Worm (Caenorhabditis elegans) whole organism, dauer: ENCODE results near the gene irld-20.

Experiments
- unc-62 ChIP-seq: sonication (generic microtip); optimal IDR thresholded peaks from 2 replicates; lab custom pipeline; 2017; ENCODE audit warnings: missing biosample characterization, missing genetic modification reagents, missing genetic modification characterization

irld-20 gene

ce11 chrIII:12750831-12751230 lies at the start of gene irld-20, which contains the start of gene irld-60:
irld-20 (plus strand) TSS chrIII:12751109.
irld-60 (minus strand) TSS chrIII:12750931.
- no peak for TF ChIP-seq unc-62 (GFP tag; lab: Kevin White, UChicago)

- no peak for TF ChIP-seq unc-62 (GFP tag; lab: Kevin White, UChicago)
Observed at ce11 chrIII:12702375-12702774, 48.5 kb upstream of the irld-20 start.

- TF ChIP-seq unc-62 (GFP tag; lab: Kevin White, UChicago): no peak
Observed at ce11 chrIII:12703237-12703636, 47.7 kb upstream of the irld-20 start.

- no peak for TF ChIP-seq unc-62 (GFP tag; lab: Kevin White, UChicago)
Observed at ce11 chrIII:12711217-12711616, 39.7 kb upstream of the irld-20 start, which contains the start of gene hut-1. hut-1 (plus strand) TSS chrIII:12711560.

- no peak for TF ChIP-seq unc-62 (GFP tag; lab: Kevin White, UChicago)
Observed at ce11 chrIII:12711682-12712081, 39.2 kb upstream of the irld-20 start.

- no peak for TF ChIP-seq unc-62 (GFP tag; lab: Kevin White, UChicago)
Observed at ce11 chrIII:12713862-12714261, 37.0 kb upstream of the irld-20 start.

ce11 chrIII:12714266-12714665 lies 36.6 kb upstream of the irld-20 start, which contains the start of gene ssl-1:
ssl-1 (plus strand) TSS chrIII:12714566.
- TF ChIP-seq unc-62 (GFP tag; lab: Kevin White, UChicago): no peak

- no peak for TF ChIP-seq unc-62 (GFP tag; lab: Kevin White, UChicago)
Observed at ce11 chrIII:12728149-12728548, 22.8 kb upstream of the irld-20 start.

ce11 chrIII:12738935-12739334 lies 12.0 kb upstream of the irld-20 start:
- no peak for TF ChIP-seq unc-62 (GFP tag; lab: Kevin White, UChicago)

ce11 chrIII:12740313-12740712 lies 10.6 kb upstream of the irld-20 start:
- no peak for TF ChIP-seq unc-62 (GFP tag; lab: Kevin White, UChicago)

ce11 chrIII:12743515-12743914 lies 7.4 kb upstream of the irld-20 start:
- TF ChIP-seq unc-62 (GFP tag; lab: Kevin White, UChicago): no peak

- TF ChIP-seq unc-62 (GFP tag; lab: Kevin White, UChicago): no peak
Observed at ce11 chrIII:12746369-12746855, 4.5 kb upstream of the irld-20 start, which contains the start of gene Y111B2A.21. Y111B2A.21 (plus strand) TSS chrIII:12746419.

- TF ChIP-seq unc-62 (GFP tag; lab: Kevin White, UChicago): no peak
Observed at ce11 chrIII:12755048-12755447, 4.1 kb downstream of the irld-20 start, which contains the start of gene srw-10. srw-10 (plus strand) TSS chrIII:12755348.

ce11 chrIII:12757367-12757766 lies 6.5 kb downstream of the irld-20 start, which contains the start of gene srw-9:
srw-9 (plus strand) TSS chrIII:12757667.
- no peak for TF ChIP-seq unc-62 (GFP tag; lab: Kevin White, UChicago)

ce11 chrIII:12764241-12764640 lies 13.3 kb downstream of the irld-20 start, which contains the start of the genes irld-19 and irld-61:
irld-19 (minus strand) TSS chrIII:12764341.
irld-61 (plus strand) TSS chrIII:12764553.
- TF ChIP-seq unc-62 (GFP tag; lab: Kevin White, UChicago): no peak

ce11 chrIII:12773753-12774152 lies 22.8 kb downstream of the irld-20 start:
- TF ChIP-seq unc-62 (GFP tag; lab: Kevin White, UChicago): no peak

- no peak for TF ChIP-seq unc-62 (GFP tag; lab: Kevin White, UChicago)
Observed at ce11 chrIII:12779676-12780337, 28.9 kb downstream of the irld-20 start, which contains the start of gene gab-1. gab-1 (minus strand) TSS chrIII:12779726.
